Worm (Caenorhabditis elegans): ENCODE data around the gene tag-196.

tag-196 gene

DNA sequence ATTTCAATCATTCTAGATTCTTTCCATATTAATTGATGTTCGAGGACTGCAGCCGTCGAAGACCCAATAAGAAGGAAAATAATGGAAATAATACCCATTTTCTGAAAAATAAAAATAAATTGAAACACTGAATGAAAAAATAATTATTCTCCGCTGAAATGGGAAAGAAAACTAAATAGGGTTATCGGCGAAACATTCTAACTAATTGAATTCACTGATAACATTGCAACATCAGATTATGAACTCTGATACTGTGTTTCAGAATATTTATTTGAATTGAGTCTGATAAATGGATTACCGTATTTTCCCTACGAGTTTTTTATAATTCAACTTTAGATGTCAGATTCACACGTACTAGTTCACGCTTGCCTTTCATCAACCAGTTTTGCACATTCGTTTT lies 48.4 kb downstream of the tag-196 start, which contains the start of gene asp-13:
TSS of gene asp-13 (minus strand) at position 101 of the 400 bp plus-strand sequence.
- TF ChIP-seq tab-1 (GFP tag; IDR thresholded peaks at IDR 0.05): no peak
- TF ChIP-seq klf-2 (GFP tag; conservative IDR thresholded peaks at IDR 0.05): no peak
- TF ChIP-seq ref-1 (GFP tag; conservative IDR thresholded peaks at IDR 0.05): no peak
- TF ChIP-seq flt-1 (GFP tag; IDR thresholded peaks at IDR 0.05): no peak
- TF ChIP-seq T22C8.4 (GFP tag; IDR thresholded peaks at IDR 0.05): no peak
- no peak for TF ChIP-seq cog-1 (tag; optimal IDR thresholded peaks at IDR 0.05)
- TF ChIP-seq ztf-23 (GFP tag; IDR thresholded peaks at IDR 0.05): no peak
- TF ChIP-seq ztf-29 (GFP tag; IDR thresholded peaks at IDR 0.05): no peak
- no peak for TF ChIP-seq med-1 (GFP tag; optimal IDR thresholded peaks at IDR 0.05; ENCODE audit: insufficient read depth)

All from whole organism, midembryonic.